Fruit fly (Drosophila melanogaster) Kc167 (cell line): ENCODE measurements around the gene CG32243.

Source experiments
- Myc ChIP-seq: fragments of >200 bp; optimal IDR thresholded peaks from 2 replicates; lab custom pipeline; 2017; ENCODE audit warnings: missing external identifiers
- Sin3A ChIP-seq: fragments of >200 bp; optimal IDR thresholded peaks from 2 replicates; lab custom pipeline; 2018; ENCODE audit warnings: missing external identifiers
- insv ChIP-seq: fragments of >200 bp; optimal IDR thresholded peaks from 3 replicates; lab custom pipeline; 2018; ENCODE audit warnings: missing external identifiers
- psq ChIP-seq: fragments of >200 bp; optimal IDR thresholded peaks from 2 replicates; lab custom pipeline; 2017; ENCODE audit warnings: missing external identifiers
- ttk ChIP-seq: sonication (Bioruptor generic); optimal IDR thresholded peaks from 2 replicates; lab custom pipeline; 2017; ENCODE audit warnings: missing external identifiers

DNA sequence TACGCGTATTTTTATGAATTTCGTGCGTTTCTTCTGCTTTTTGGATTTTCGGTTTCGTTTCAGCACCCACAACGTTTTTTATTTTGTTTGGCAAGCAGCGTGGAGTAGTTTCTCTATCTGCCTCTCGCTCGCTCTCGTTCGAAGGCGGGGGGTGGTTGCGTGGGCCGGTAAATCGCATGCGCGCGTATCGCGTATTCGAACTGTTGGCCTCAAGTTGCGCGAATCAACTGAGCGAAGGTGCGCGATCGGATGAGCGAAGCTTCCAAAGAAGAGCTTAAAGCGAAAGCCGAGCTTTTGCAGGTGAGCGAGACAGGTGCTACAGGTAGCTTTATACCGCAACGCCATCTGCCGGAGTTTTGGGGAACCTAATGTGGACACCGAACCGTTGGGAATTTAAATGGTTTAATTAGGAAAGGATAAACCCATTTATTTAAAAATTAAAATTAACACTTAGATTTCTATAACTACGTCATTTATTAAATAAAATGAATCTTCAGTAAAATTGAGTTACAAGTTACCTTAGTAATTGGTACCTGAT lies 9.0 kb downstream of the CG32243 start, which contains the start of gene Tie:
- TF ChIP-seq Sin3A = no peak
- no peak for TF ChIP-seq ttk (lab: Kevin White, UChicago)
- no peak for TF ChIP-seq psq (lab: Kevin White, UChicago)
- no peak for TF ChIP-seq insv (lab: Kevin White, UChicago)
- no peak for TF ChIP-seq Myc (lab: Kevin White, UChicago)
